Worm (Caenorhabditis elegans) whole organism, L4 larva: Measurements from ENCODE around the gene R08C7.5.

Experiments
- F26F4.8 ChIP-seq: fragments of 200-800 bp; sonication (Bioruptor generic); conservative IDR thresholded peaks from 2 replicates; pipeline ENCODE4 v1.3.6; 2022; ENCODE audit warnings: missing genetic modification characterization, missing compliant biosample characterization
- F49E8.2 ChIP-seq: sonication (generic microtip); optimal IDR thresholded peaks from 2 replicates; lab custom pipeline; 2016; ENCODE audit warnings: missing compliant biosample characterization, mild to moderate bottlenecking, missing genetic modification characterization, borderline replicate concordance
- T20F7.1 ChIP-seq: fragments of 200-800 bp; sonication (Bioruptor generic); optimal IDR thresholded peaks from 2 replicates; lab custom pipeline; 2018; ENCODE audit warnings: mild to moderate bottlenecking, missing genetic modification characterization, missing compliant biosample characterization
- Y48G9A.11 ChIP-seq: fragments of 200-800 bp; sonication (Bioruptor generic); IDR thresholded peaks from 2 replicates; pipeline ENCODE4 v1.3.6; 2022; ENCODE audit warnings: missing genetic modification reagents, missing genetic modification characterization, missing compliant biosample characterization
- Y5F2A.4 ChIP-seq: fragments of 200-800 bp; sonication (Bioruptor generic); optimal IDR thresholded peaks from 2 replicates; lab custom pipeline; 2018; ENCODE audit warnings: mild to moderate bottlenecking, missing genetic modification characterization, missing compliant biosample characterization
- Y75B8A.6 ChIP-seq: fragments of 200-800 bp; sonication (Bioruptor generic); IDR thresholded peaks from 2 replicates; pipeline ENCODE4 v1.3.6; 2022; ENCODE audit warnings: missing genetic modification reagents, missing genetic modification characterization, missing compliant biosample characterization
- ZK546.5 ChIP-seq, 2 experiments: sonication (generic microtip); optimal IDR thresholded peaks; 2 replicates each; lab custom pipeline; 2017; ENCODE audit warnings: missing biosample characterization in 2 of 2, missing genetic modification characterization in 2 of 2
- ama-1 ChIP-seq: fragments of 150-350 bp; optimal IDR thresholded peaks from 2 replicates; lab custom pipeline; 2014; ENCODE audit warnings: inconsistent platforms, mixed read lengths
- ceh-28 ChIP-seq: fragments of 150-350 bp; optimal IDR thresholded peaks from 2 replicates; lab custom pipeline; 2014; ENCODE audit warnings: missing biosample characterization, missing genetic modification reagents, missing genetic modification characterization
- ceh-32 ChIP-seq: sonication (generic microtip); optimal IDR thresholded peaks from 2 replicates; lab custom pipeline; 2016; ENCODE audit warnings: mild to moderate bottlenecking, missing genetic modification characterization, missing compliant biosample characterization; ENCODE audit not compliant: poor library complexity
- ceh-82 ChIP-seq: sonication (generic microtip); optimal IDR thresholded peaks from 2 replicates; lab custom pipeline; 2017; ENCODE audit warnings: missing biosample characterization, missing genetic modification characterization
- cey-2 ChIP-seq: sonication (generic microtip); optimal IDR thresholded peaks from 3 replicates; lab custom pipeline; 2017; ENCODE audit warnings: missing genetic modification characterization, mild to moderate bottlenecking, missing compliant biosample characterization, antibody characterized with exemption, borderline replicate concordance; ENCODE audit not compliant: insufficient read depth
- daf-12 ChIP-seq: fragments of 150-350 bp; optimal IDR thresholded peaks from 2 replicates; lab custom pipeline; 2014; ENCODE audit warnings: missing biosample characterization, missing genetic modification reagents, missing genetic modification characterization
- daf-16 ChIP-seq, 3 experiments: sonication (generic microtip); optimal IDR thresholded peaks; 2 replicates each; lab custom pipeline; 2016 to 2017; ENCODE audit warnings: missing genetic modification characterization in 3 of 3, missing genetic modification reagents in 3 of 3, mild to moderate bottlenecking in 2 of 3, missing compliant biosample characterization in 2 of 3, missing biosample characterization in 1 of 3, moderate library complexity in 1 of 3
- daf-19 ChIP-seq: fragments of 200-800 bp; sonication (Bioruptor generic); conservative IDR thresholded peaks from 2 replicates; pipeline ENCODE4 v1.3.6; 2022; ENCODE audit warnings: missing genetic modification characterization, missing compliant biosample characterization
- dmd-8 ChIP-seq: fragments of 200-800 bp; sonication (Bioruptor generic); IDR thresholded peaks from 2 replicates; pipeline ENCODE4 v1.3.6; 2022; ENCODE audit warnings: missing genetic modification characterization, missing compliant biosample characterization
- dve-1 ChIP-seq: sonication (generic microtip); optimal IDR thresholded peaks from 2 replicates; lab custom pipeline; 2017; ENCODE audit warnings: antibody characterized with exemption, mild to moderate bottlenecking, missing genetic modification characterization, missing compliant biosample characterization; ENCODE audit not compliant: insufficient read depth
- hlh-11 ChIP-seq: fragments of 200-800 bp; sonication (Bioruptor generic); optimal IDR thresholded peaks from 2 replicates; lab custom pipeline; 2018; ENCODE audit warnings: mild to moderate bottlenecking, missing genetic modification characterization, missing compliant biosample characterization
- hlh-30 ChIP-seq: sonication (generic microtip); optimal IDR thresholded peaks from 2 replicates; lab custom pipeline; 2017; ENCODE audit warnings: antibody characterized with exemption, mild to moderate bottlenecking, missing genetic modification characterization, missing compliant biosample characterization; ENCODE audit not compliant: insufficient read depth
- lin-13 ChIP-seq: fragments of 150-350 bp; optimal IDR thresholded peaks from 2 replicates; lab custom pipeline; 2014; ENCODE audit warnings: missing biosample characterization, missing genetic modification reagents, missing genetic modification characterization
- lin-15B ChIP-seq: fragments of 150-350 bp; sonication (generic microtip); optimal IDR thresholded peaks from 3 replicates; lab custom pipeline; 2014; ENCODE audit warnings: missing biosample characterization, missing genetic modification characterization
- lin-39 ChIP-seq: fragments of 150-350 bp; optimal IDR thresholded peaks from 2 replicates; lab custom pipeline; 2014; ENCODE audit warnings: missing biosample characterization, missing genetic modification reagents, missing genetic modification characterization
- lir-3 ChIP-seq: sonication (generic microtip); optimal IDR thresholded peaks from 2 replicates; lab custom pipeline; 2016; ENCODE audit warnings: mild to moderate bottlenecking, missing genetic modification characterization, missing compliant biosample characterization
- mdt-29 ChIP-seq: fragments of 200-800 bp; sonication (Bioruptor generic); IDR thresholded peaks from 2 replicates; pipeline ENCODE4 v1.3.6; 2022; ENCODE audit warnings: missing genetic modification reagents, missing genetic modification characterization, missing compliant biosample characterization
- nhr-10 ChIP-seq: fragments of 150-350 bp; optimal IDR thresholded peaks from 2 replicates; lab custom pipeline; 2014; ENCODE audit warnings: missing biosample characterization, missing genetic modification characterization
- nhr-41 ChIP-seq: fragments of 200-800 bp; sonication (Bioruptor generic); IDR thresholded peaks from 2 replicates; pipeline ENCODE4 v1.3.6; 2022; ENCODE audit warnings: missing genetic modification reagents, missing genetic modification characterization, missing compliant biosample characterization
- nhr-42 ChIP-seq: fragments of 200-800 bp; sonication (Bioruptor generic); IDR thresholded peaks from 2 replicates; pipeline ENCODE4 v1.3.6; 2022; ENCODE audit warnings: missing genetic modification characterization, missing compliant biosample characterization
- pha-4 ChIP-seq, 2 experiments: fragments of 150-350 bp in 1 of 2; fragments of 200-800 bp in 1 of 2; sonication (Bioruptor generic) in 1 of 2; IDR thresholded peaks in 1 of 2; optimal IDR thresholded peaks in 1 of 2; 2 replicates each; pipeline versions ENCODE4 v1.3.6 to Lab custom; 2014 to 2022; ENCODE audit warnings: missing genetic modification characterization in 2 of 2, missing genetic modification reagents in 2 of 2, missing biosample characterization in 1 of 2, missing compliant biosample characterization in 1 of 2
- php-3 ChIP-seq: fragments of 200-800 bp; sonication (Bioruptor generic); IDR thresholded peaks from 2 replicates; pipeline ENCODE4 v1.3.6; 2022; ENCODE audit warnings: missing genetic modification reagents, missing genetic modification characterization, missing compliant biosample characterization
- pqm-1 ChIP-seq: sonication (generic microtip); optimal IDR thresholded peaks from 2 replicates; lab custom pipeline; 2017; ENCODE audit warnings: missing biosample characterization, missing genetic modification characterization
- rbr-2 ChIP-seq: sonication (generic microtip); optimal IDR thresholded peaks from 2 replicates; lab custom pipeline; 2016; ENCODE audit warnings: missing genotype, missing genetic modification characterization, missing compliant biosample characterization
- saeg-2 ChIP-seq: fragments of 200-800 bp; sonication (Bioruptor generic); IDR thresholded peaks from 2 replicates; pipeline ENCODE4 v1.3.6; 2022; ENCODE audit warnings: missing genetic modification reagents, missing genetic modification characterization, missing compliant biosample characterization
- sdz-12 ChIP-seq: fragments of 200-800 bp; sonication (Bioruptor generic); optimal IDR thresholded peaks from 2 replicates; lab custom pipeline; 2018; ENCODE audit warnings: mild to moderate bottlenecking, missing genetic modification characterization, missing compliant biosample characterization
- snpc-1.2 ChIP-seq: fragments of 200-800 bp; sonication (Bioruptor generic); IDR thresholded peaks from 2 replicates; pipeline ENCODE4 v1.3.6; 2022; ENCODE audit warnings: missing genetic modification reagents, missing genetic modification characterization, missing compliant biosample characterization
- spr-1 ChIP-seq: sonication (generic microtip); optimal IDR thresholded peaks from 2 replicates; lab custom pipeline; 2016; ENCODE audit warnings: mild to moderate bottlenecking, missing genetic modification characterization, missing compliant biosample characterization
- tag-97 ChIP-seq: fragments of 200-800 bp; sonication (Bioruptor generic); IDR thresholded peaks from 2 replicates; pipeline ENCODE4 v1.3.6; 2022; ENCODE audit warnings: missing genetic modification characterization, missing compliant biosample characterization
- unc-130 ChIP-seq: sonication (generic microtip); optimal IDR thresholded peaks from 2 replicates; lab custom pipeline; 2016; ENCODE audit warnings: missing genetic modification reagents, missing genetic modification characterization, missing compliant biosample characterization
- unc-62 ChIP-seq, 3 experiments: fragments of 150-350 bp in 1 of 3; sonication (generic microtip); optimal IDR thresholded peaks in 2 of 3; peaks in 1 of 3; 1 replicate in 1 of 3; 2 replicates in 2 of 3; lab custom pipeline; 2014 to 2017; ENCODE audit warnings: missing biosample characterization in 3 of 3, missing genetic modification characterization in 3 of 3, missing genetic modification reagents in 3 of 3, missing genotype in 1 of 3
- zip-11 ChIP-seq: fragments of 200-800 bp; sonication (Bioruptor generic); IDR thresholded peaks from 2 replicates; pipeline ENCODE4 v1.3.6; 2022; ENCODE audit warnings: missing genetic modification characterization, missing compliant biosample characterization
- zip-2 ChIP-seq: fragments of 150-350 bp; optimal IDR thresholded peaks from 2 replicates; lab custom pipeline; 2014; ENCODE audit warnings: missing biosample characterization, missing genetic modification characterization
- ztf-11 ChIP-seq: fragments of 150-350 bp; optimal IDR thresholded peaks from 2 replicates; lab custom pipeline; 2014; ENCODE audit warnings: missing biosample characterization, missing genetic modification characterization

The R08C7.5 gene

DNA sequence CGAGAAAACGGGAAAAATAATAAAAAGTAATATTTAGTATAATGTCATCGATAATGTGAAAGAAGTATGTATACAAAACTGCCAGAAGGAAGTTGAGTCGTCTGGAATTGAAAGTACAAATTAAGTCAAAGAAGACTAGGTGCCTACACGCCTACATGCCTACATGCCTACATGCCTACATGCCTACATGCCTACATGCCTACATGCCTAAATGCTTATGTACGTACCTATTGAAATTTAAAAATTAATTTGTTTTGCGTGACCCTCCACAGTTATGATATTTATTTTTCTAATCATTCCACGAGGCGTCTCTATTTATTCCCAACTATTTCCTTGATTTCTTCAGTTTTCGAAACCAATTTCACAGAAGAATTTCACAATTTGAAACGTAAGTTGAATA is at the start of gene R08C7.5, which contains the start of gene str-185:
TSS of gene R08C7.5 (plus strand) at position 329 of the 400 bp plus-strand sequence.
TSS of gene str-185 (minus strand) at position 101 of the 400 bp plus-strand sequence.
- TF ChIP-seq hlh-30 (no peak), nhr-41 (GFP tag; lab: Robert Waterston, UW) (no peak), unc-130 (GFP tag; lab: Kevin White, UChicago) (no peak), mdt-29 (no peak), tag-97 (GFP tag; lab: Robert Waterston, UW) (no peak), nhr-42 (GFP tag; lab: Robert Waterston, UW) (no peak), lin-15B (no peak)

DNA sequence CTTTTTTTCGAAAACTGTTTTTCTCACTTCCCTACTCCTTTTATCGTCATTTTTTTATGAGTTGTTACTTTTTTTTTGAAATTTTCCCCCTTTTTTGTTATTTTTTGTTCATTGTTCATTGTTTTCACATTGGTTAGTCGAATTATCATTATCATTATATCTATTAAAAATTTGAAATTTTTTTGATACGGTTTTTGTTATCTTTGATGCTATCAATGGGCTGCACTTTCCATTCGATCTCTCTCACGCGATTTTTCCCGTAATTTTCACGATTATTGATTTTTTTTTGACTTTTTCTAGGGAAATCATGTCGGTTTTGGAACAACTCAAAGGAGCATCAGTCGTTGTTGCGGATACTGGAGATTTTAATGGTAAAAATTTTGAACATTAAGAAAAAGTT is 43.7 kb upstream of the R08C7.5 start, which contains the start of gene tald-1:
TSS of gene tald-1 (plus strand) at position 301 of the 400 bp plus-strand sequence.
- TF ChIP-seq snpc-1.2 = peak; percentile 25; the same call in 1 of the 2 replicates
- no peak for TF ChIP-seq T20F7.1 (GFP tag; lab: Kevin White, UChicago)
- TF ChIP-seq lin-15B = no peak
- TF ChIP-seq cey-2 (tag; lab: Kevin White, UChicago) = no peak
- TF ChIP-seq ceh-82 (tag; lab: Kevin White, UChicago) = no peak
- no peak for TF ChIP-seq ZK546.5 (tag; optimal IDR thresholded peaks at IDR 0.05; lab: Kevin White, UChicago)
- TF ChIP-seq nhr-42 (GFP tag; lab: Robert Waterston, UW) = no peak
- no peak for TF ChIP-seq spr-1
- peak; percentile 5 for TF ChIP-seq dve-1 (tag; lab: Kevin White, UChicago)
- no peak for TF ChIP-seq hlh-30
- TF ChIP-seq unc-62 (GFP tag; optimal IDR thresholded peaks at IDR 0.05 in 1 of 2; lab: Kevin White, UChicago) = no peak
- TF ChIP-seq unc-62 (tag; optimal IDR thresholded peaks at IDR 0.05; lab: Kevin White, UChicago) = no peak
- no peak for TF ChIP-seq daf-19 (GFP tag; lab: Robert Waterston, UW)
- TF ChIP-seq zip-11 = no peak
- TF ChIP-seq sdz-12 (GFP tag; lab: Kevin White, UChicago) = no peak
- no peak for TF ChIP-seq daf-12 (tag; lab: Kevin White, UChicago)
- TF ChIP-seq hlh-11 (tag; lab: Kevin White, UChicago) = no peak
- TF ChIP-seq ama-1 = no peak
- no peak for TF ChIP-seq daf-16 (GFP tag; optimal IDR thresholded peaks at IDR 0.05; lab: Kevin White, UChicago)
- TF ChIP-seq daf-16 (tag; optimal IDR thresholded peaks at IDR 0.05; lab: Kevin White, UChicago) = peak; percentile 0
- TF ChIP-seq F49E8.2 (tag; lab: Kevin White, UChicago) = no peak
- no peak for TF ChIP-seq rbr-2 (tag; lab: Kevin White, UChicago)
- peak; percentile 38 for TF ChIP-seq pqm-1
- no peak for TF ChIP-seq zip-2 (tag; lab: Kevin White, UChicago)
- no peak for TF ChIP-seq mdt-29
- TF ChIP-seq Y48G9A.11 (GFP tag; lab: Robert Waterston, UW) = no peak
- TF ChIP-seq Y5F2A.4 (GFP tag; lab: Kevin White, UChicago) = no peak
- TF ChIP-seq ztf-11 = no peak
- TF ChIP-seq pha-4 (GFP tag; IDR thresholded peaks at IDR 0.05; lab: Robert Waterston, UW) = no peak
- no peak for TF ChIP-seq pha-4 (tag; optimal IDR thresholded peaks at IDR 0.05; lab: Kevin White, UChicago)
- TF ChIP-seq nhr-10 (tag; lab: Kevin White, UChicago) = no peak
- TF ChIP-seq lin-39 = no peak
- TF ChIP-seq F26F4.8 (GFP tag; lab: Robert Waterston, UW) = no peak
- no peak for TF ChIP-seq dmd-8 (GFP tag; lab: Robert Waterston, UW)
- no peak for TF ChIP-seq ceh-32 (tag; lab: Kevin White, UChicago)
- no peak for TF ChIP-seq lir-3 (tag; lab: Kevin White, UChicago)
- TF ChIP-seq saeg-2 (GFP tag; lab: Robert Waterston, UW) = no peak
- TF ChIP-seq php-3 (GFP tag; lab: Robert Waterston, UW) = 0 out of 2 replicates have a peak, but pooled peaks have one; percentile 13
- TF ChIP-seq Y75B8A.6 (GFP tag; lab: Robert Waterston, UW) = no peak
- no peak for TF ChIP-seq lin-13 (GFP tag; lab: Kevin White, UChicago)
- peak; percentile 38 for TF ChIP-seq ceh-28 (tag; lab: Kevin White, UChicago)
